Worm (Caenorhabditis elegans) whole organism, L2 larva: Measurements from ENCODE around the gene sec-24.1.

Experiments used
- C34F6.9 ChIP-seq: fragments of 150-350 bp; optimal IDR thresholded peaks from 2 replicates; lab custom pipeline; 2014; ENCODE audit warnings: missing biosample characterization, missing genetic modification characterization
- F13H6.1 ChIP-seq: sonication (generic microtip); optimal IDR thresholded peaks from 2 replicates; lab custom pipeline; 2016; ENCODE audit warnings: missing genetic modification characterization, missing compliant biosample characterization
- Y55F3AM.14 ChIP-seq: fragments of 200-800 bp; sonication (Bioruptor generic); optimal IDR thresholded peaks from 2 replicates; lab custom pipeline; 2018; ENCODE audit warnings: mild to moderate bottlenecking, missing genetic modification characterization, missing compliant biosample characterization
- ZK546.5 ChIP-seq: sonication (generic microtip); optimal IDR thresholded peaks from 2 replicates; lab custom pipeline; 2017; ENCODE audit warnings: missing biosample characterization, missing genetic modification characterization
- alr-1 ChIP-seq: fragments of 150-350 bp; optimal IDR thresholded peaks from 2 replicates; lab custom pipeline; 2014; ENCODE audit warnings: missing biosample characterization, missing genetic modification characterization
- ama-1 ChIP-seq: fragments of 150-350 bp; optimal IDR thresholded peaks from 2 replicates; lab custom pipeline; 2018; ENCODE audit warnings: inconsistent platforms
- blmp-1 ChIP-seq: sonication (generic microtip); optimal IDR thresholded peaks from 2 replicates; lab custom pipeline; 2017; ENCODE audit warnings: missing genetic modification characterization, mild to moderate bottlenecking, missing compliant biosample characterization, antibody characterized with exemption, moderate library complexity; ENCODE audit not compliant: insufficient read depth
- ceh-16 ChIP-seq: fragments of 150-350 bp; optimal IDR thresholded peaks from 2 replicates; lab custom pipeline; 2014; ENCODE audit warnings: missing biosample characterization, missing genetic modification characterization
- crh-2 ChIP-seq: sonication (generic microtip); optimal IDR thresholded peaks from 2 replicates; lab custom pipeline; 2017; ENCODE audit warnings: missing biosample characterization, missing genetic modification characterization
- dmd-4 ChIP-seq: sonication (generic microtip); optimal IDR thresholded peaks from 2 replicates; lab custom pipeline; 2017; ENCODE audit warnings: missing biosample characterization, missing genetic modification characterization
- egl-27 ChIP-seq: sonication (generic microtip); optimal IDR thresholded peaks from 3 replicates; lab custom pipeline; 2017; ENCODE audit warnings: missing biosample characterization, missing genetic modification reagents, missing genetic modification characterization
- elt-1 ChIP-seq: fragments of 150-350 bp; optimal IDR thresholded peaks from 2 replicates; lab custom pipeline; 2014; ENCODE audit warnings: missing biosample characterization, missing genetic modification characterization
- fos-1 ChIP-seq: fragments of 150-350 bp; optimal IDR thresholded peaks from 2 replicates; lab custom pipeline; 2014; ENCODE audit warnings: missing biosample characterization, missing genetic modification characterization
- gmeb-1 ChIP-seq: fragments of 150-350 bp; optimal IDR thresholded peaks from 2 replicates; lab custom pipeline; 2014; ENCODE audit warnings: missing biosample characterization, missing genetic modification characterization
- lin-13 ChIP-seq: fragments of 150-350 bp; optimal IDR thresholded peaks from 2 replicates; lab custom pipeline; 2014; ENCODE audit warnings: missing biosample characterization, missing genetic modification reagents, missing genetic modification characterization
- lin-39 ChIP-seq: fragments of 150-350 bp; optimal IDR thresholded peaks from 2 replicates; lab custom pipeline; 2014; ENCODE audit warnings: missing biosample characterization, missing genetic modification reagents, missing genetic modification characterization
- lsy-2 ChIP-seq, 2 experiments: fragments of 150-350 bp in 1 of 2; sonication (generic microtip) in 1 of 2; optimal IDR thresholded peaks; 2 replicates each; lab custom pipeline; 2014 to 2017; ENCODE audit warnings: missing biosample characterization in 2 of 2, missing genetic modification characterization in 2 of 2
- mab-5 ChIP-seq: fragments of 150-350 bp; optimal IDR thresholded peaks from 2 replicates; lab custom pipeline; 2014; ENCODE audit warnings: missing biosample characterization, missing genetic modification characterization
- mdl-1 ChIP-seq, 2 experiments: fragments of 150-350 bp in 1 of 2; sonication (generic microtip) in 1 of 2; optimal IDR thresholded peaks; 2 replicates each; lab custom pipeline; 2017; ENCODE audit warnings: missing biosample characterization in 2 of 2, missing genetic modification characterization in 2 of 2
- nhr-11 ChIP-seq: fragments of 150-350 bp; optimal IDR thresholded peaks from 2 replicates; lab custom pipeline; 2014; ENCODE audit warnings: missing biosample characterization, missing genetic modification characterization
- nhr-12 ChIP-seq: fragments of 150-350 bp; optimal IDR thresholded peaks from 2 replicates; lab custom pipeline; 2014; ENCODE audit warnings: missing biosample characterization, missing genetic modification characterization
- nhr-129 ChIP-seq: fragments of 150-350 bp; optimal IDR thresholded peaks from 2 replicates; lab custom pipeline; 2014; ENCODE audit warnings: missing biosample characterization, missing genetic modification characterization
- nhr-21 ChIP-seq: fragments of 150-350 bp; optimal IDR thresholded peaks from 2 replicates; lab custom pipeline; 2014; ENCODE audit warnings: missing biosample characterization, missing genetic modification characterization
- nhr-25 ChIP-seq: fragments of 150-350 bp; sonication (generic microtip); optimal IDR thresholded peaks from 3 replicates; lab custom pipeline; 2014; ENCODE audit warnings: missing biosample characterization, missing genetic modification characterization
- nhr-6 ChIP-seq: fragments of 150-350 bp; optimal IDR thresholded peaks from 2 replicates; lab custom pipeline; 2014; ENCODE audit warnings: missing biosample characterization, missing genetic modification characterization
- nhr-77 ChIP-seq: fragments of 150-350 bp; optimal IDR thresholded peaks from 2 replicates; lab custom pipeline; 2014; ENCODE audit warnings: missing biosample characterization, missing genetic modification characterization
- peb-1 ChIP-seq: fragments of 150-350 bp; optimal IDR thresholded peaks from 2 replicates; lab custom pipeline; 2014; ENCODE audit warnings: missing biosample characterization, missing genetic modification characterization
- sem-4 ChIP-seq: fragments of 150-350 bp; optimal IDR thresholded peaks from 2 replicates; lab custom pipeline; 2014; ENCODE audit warnings: missing biosample characterization, missing genetic modification reagents, missing genetic modification characterization
- skn-1 ChIP-seq: sonication (generic microtip); optimal IDR thresholded peaks from 2 replicates; lab custom pipeline; 2017; ENCODE audit warnings: missing biosample characterization, missing genetic modification characterization
- sma-3 ChIP-seq: sonication (generic microtip); optimal IDR thresholded peaks from 2 replicates; lab custom pipeline; 2016; ENCODE audit warnings: missing genetic modification reagents, missing genetic modification characterization, missing compliant biosample characterization
- sma-9 ChIP-seq, 2 experiments: fragments of 150-350 bp in 1 of 2; sonication (generic microtip) in 1 of 2; optimal IDR thresholded peaks; 2 replicates each; lab custom pipeline; 2014 to 2016; ENCODE audit warnings: missing genetic modification characterization in 2 of 2, mild to moderate bottlenecking in 1 of 2, missing biosample characterization in 1 of 2, missing compliant biosample characterization in 1 of 2, missing genetic modification reagents in 1 of 2, moderate library complexity in 1 of 2
- snpc-4 ChIP-seq: fragments of 150-350 bp; optimal IDR thresholded peaks from 2 replicates; lab custom pipeline; 2014; ENCODE audit warnings: missing biosample characterization, missing genetic modification characterization
- unc-39 ChIP-seq: fragments of 150-350 bp; optimal IDR thresholded peaks from 2 replicates; lab custom pipeline; 2014; ENCODE audit warnings: missing biosample characterization, missing genetic modification characterization
- unc-55 ChIP-seq: fragments of 150-350 bp; sonication (generic microtip); optimal IDR thresholded peaks from 3 replicates; lab custom pipeline; 2014; ENCODE audit warnings: missing biosample characterization, missing genetic modification reagents, missing genetic modification characterization
- zag-1 ChIP-seq: fragments of 150-350 bp; optimal IDR thresholded peaks from 2 replicates; lab custom pipeline; 2014; ENCODE audit warnings: missing biosample characterization, missing genetic modification characterization
- ztf-1 ChIP-seq: fragments of 200-800 bp; sonication (Bioruptor generic); conservative IDR thresholded peaks from 2 replicates; pipeline ENCODE4 v1.3.6; 2022; ENCODE audit warnings: missing genetic modification characterization, missing compliant biosample characterization
- ztf-11 ChIP-seq: sonication (generic microtip); optimal IDR thresholded peaks from 2 replicates; lab custom pipeline; 2017; ENCODE audit warnings: missing biosample characterization, missing genetic modification characterization

sec-24.1 gene

DNA sequence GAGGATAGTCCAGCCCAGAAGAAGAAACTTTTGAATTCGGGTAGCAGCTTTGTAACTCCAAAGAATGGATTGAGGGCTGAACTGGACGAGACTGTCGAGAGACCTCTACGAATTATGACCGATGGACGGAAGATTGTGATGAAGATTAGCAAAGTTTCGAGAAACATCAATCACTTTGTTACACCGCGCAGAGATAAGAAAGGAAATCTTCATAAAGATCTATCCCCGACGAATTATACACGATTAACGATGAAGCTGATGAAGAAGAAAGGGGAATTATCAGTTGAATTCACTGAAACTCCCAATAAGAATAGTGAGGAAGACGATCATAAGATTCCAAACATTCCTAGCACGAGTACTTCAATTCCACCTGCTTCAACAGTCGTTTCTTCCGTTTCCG lies 33.7 kb upstream of the sec-24.1 start:
- TF ChIP-seq ceh-16 (peak; percentile 7), lin-39 (tag; lab: Kevin White, UChicago) (no peak), elt-1 (tag; lab: Kevin White, UChicago) (peak; percentile 47), nhr-21 (tag; lab: Kevin White, UChicago) (no peak), sma-3 (no peak)
- TF ChIP-seq, all 48 proteins: peak for 2

DNA sequence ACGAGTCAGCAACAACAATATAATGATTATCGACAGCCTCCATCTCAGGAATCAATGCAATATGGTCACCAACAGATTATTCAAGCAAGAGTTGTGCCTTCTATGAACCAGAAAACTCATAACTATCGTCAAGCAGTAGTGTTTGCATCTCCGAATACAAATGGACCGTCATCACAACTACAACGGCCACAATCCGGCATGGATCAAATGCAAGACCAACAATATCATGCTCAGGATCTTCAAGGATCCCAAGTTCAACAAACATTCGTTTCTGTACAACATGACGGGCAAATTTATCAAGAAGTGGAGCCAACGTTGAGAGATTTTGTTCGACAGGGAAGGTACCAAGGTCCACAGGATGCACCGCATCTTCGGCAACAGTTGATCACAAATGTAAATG lies 31.1 kb upstream of the sec-24.1 start:
- TF ChIP-seq crh-2, result no peak
- TF ChIP-seq alr-1, result no peak
- TF ChIP-seq sem-4 (tag; lab: Kevin White, UChicago), result no peak
- no peak for TF ChIP-seq nhr-6 (tag; lab: Kevin White, UChicago)
- TF ChIP-seq nhr-129 (tag; lab: Kevin White, UChicago), result no peak
- no peak for TF ChIP-seq ZK546.5
- no peak for TF ChIP-seq dmd-4
- no peak for TF ChIP-seq sma-9 (GFP tag; optimal IDR thresholded peaks at IDR 0.05; lab: Kevin White, UChicago)
- TF ChIP-seq sma-9 (tag; optimal IDR thresholded peaks at IDR 0.05; lab: Kevin White, UChicago), result no peak
- no peak for TF ChIP-seq nhr-12 (tag; lab: Kevin White, UChicago)
- TF ChIP-seq nhr-25 (tag; lab: Kevin White, UChicago), result no peak
- TF ChIP-seq nhr-77, result no peak
- no peak for TF ChIP-seq fos-1 (tag; lab: Kevin White, UChicago)
- TF ChIP-seq ztf-1 (GFP tag; lab: Robert Waterston, UW), result no peak
- no peak for TF ChIP-seq skn-1
- TF ChIP-seq gmeb-1, result no peak
- no peak for TF ChIP-seq lin-13 (GFP tag; lab: Kevin White, UChicago)
- TF ChIP-seq nhr-21 (tag; lab: Kevin White, UChicago), result no peak
- no peak for TF ChIP-seq F13H6.1 (tag; lab: Kevin White, UChicago)
- TF ChIP-seq zag-1, result no peak
- TF ChIP-seq unc-39 (tag; lab: Kevin White, UChicago), result no peak

DNA sequence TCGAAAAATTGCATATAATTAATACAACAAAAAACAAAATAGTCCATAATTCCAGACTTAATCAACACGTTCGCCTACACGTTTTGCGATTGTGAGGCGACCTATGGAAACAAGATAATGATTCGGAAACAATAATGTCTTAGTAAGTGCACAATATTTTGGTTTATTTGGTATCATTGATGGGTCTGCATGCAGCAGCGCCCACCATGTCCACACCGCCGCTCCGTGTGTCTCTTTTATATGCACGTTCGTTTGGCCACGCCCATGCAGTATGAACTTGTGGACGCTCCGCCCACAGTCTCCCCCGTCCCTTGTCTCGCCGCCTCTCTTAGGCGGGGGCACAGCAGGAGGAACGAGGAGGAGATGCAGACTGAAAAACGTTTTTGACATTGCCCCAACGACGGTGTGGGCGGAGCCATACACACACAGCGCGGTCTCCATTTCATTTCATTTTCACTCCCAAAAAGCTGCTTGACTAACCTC lies 28.2 kb upstream of the sec-24.1 start, which contains the start of gene mig-38:
mig-38 (plus strand) TSS at position 54 of the 483 bp plus-strand sequence.
- TF ChIP-seq snpc-4 (tag; lab: Kevin White, UChicago) (no peak), F13H6.1 (tag; lab: Kevin White, UChicago) (peak; percentile 63), unc-55 (GFP tag; lab: Kevin White, UChicago) (peak; percentile 34), lin-13 (GFP tag; lab: Kevin White, UChicago) (peak; percentile 27), lsy-2 (tag; optimal IDR thresholded peaks at IDR 0.05; lab: Kevin White, UChicago) (peak; percentile 29 to 59), nhr-21 (tag; lab: Kevin White, UChicago) (peak; percentile 47), Y55F3AM.14 (peak; percentile 4), elt-1 (tag; lab: Kevin White, UChicago) (no peak), nhr-129 (tag; lab: Kevin White, UChicago) (peak; percentile 44), ama-1 (lab: Kevin White, UChicago) (peak; percentile 99), nhr-11 (tag; lab: Kevin White, UChicago) (no peak), peb-1 (tag; lab: Kevin White, UChicago) (no peak), sem-4 (tag; lab: Kevin White, UChicago) (peak; percentile 61), ztf-11 (no peak), mdl-1 (tag; optimal IDR thresholded peaks at IDR 0.05; lab: Kevin White, UChicago) (peak in 1 of 2 experiments; percentile 57), egl-27 (tag; lab: Kevin White, UChicago) (no peak), mab-5 (tag; lab: Kevin White, UChicago) (no peak), C34F6.9 (tag; lab: Kevin White, UChicago) (peak; percentile 48), ZK546.5 (no peak), fos-1 (tag; lab: Kevin White, UChicago) (peak; percentile 23), crh-2 (peak; percentile 76), sma-9 (GFP tag; optimal IDR thresholded peaks at IDR 0.05; lab: Kevin White, UChicago) (peak; percentile 60), sma-9 (tag; optimal IDR thresholded peaks at IDR 0.05; lab: Kevin White, UChicago) (no peak), nhr-77 (no peak), blmp-1 (tag; lab: Kevin White, UChicago) (peak; percentile 30), zag-1 (peak; percentile 25), sma-3 (no peak)
